Fruit fly (Drosophila melanogaster) whole organism, embryonic: ENCODE results near the gene Myo31DF.

Source experiments
- CG12659 ChIP-seq: fragments of 200-800 bp; sonication (Bioruptor generic); optimal IDR thresholded peaks from 3 replicates; lab custom pipeline; 2017; ENCODE audit warnings: mild to moderate bottlenecking, missing biosample characterization, missing genetic modification reagents, missing genetic modification characterization
- CG13296 ChIP-seq: fragments of 200-800 bp; sonication (Bioruptor generic); optimal IDR thresholded peaks from 3 replicates; lab custom pipeline; 2018; ENCODE audit warnings: missing biosample characterization, mild to moderate bottlenecking, missing genetic modification characterization
- CG13424 ChIP-seq: fragments of 200-800 bp; sonication (Bioruptor generic); optimal IDR thresholded peaks from 2 replicates; lab custom pipeline; 2019; ENCODE audit warnings: missing biosample characterization, mild to moderate bottlenecking, missing genetic modification characterization, moderate library complexity
- CG14441 ChIP-seq: fragments of 200-800 bp; sonication (Bioruptor generic); IDR thresholded peaks from 2 replicates; pipeline ENCODE4 v1.3.6; 2022; ENCODE audit warnings: missing biosample characterization, missing genetic modification characterization
- CG14860 ChIP-seq: fragments of 200-800 bp; sonication (Bioruptor generic); IDR thresholded peaks from 3 replicates; pipeline ENCODE4 v1.3.6; 2022; ENCODE audit warnings: missing biosample characterization, missing genetic modification characterization; ENCODE audit not compliant: partially characterized antibody
- CG17328 ChIP-seq: fragments of 200-800 bp; sonication (Bioruptor generic); IDR thresholded peaks from 2 replicates; pipeline ENCODE4 v1.3.6; 2022; ENCODE audit warnings: missing biosample characterization, missing genetic modification characterization
- CG2202 ChIP-seq: fragments of 200-800 bp; sonication (Bioruptor generic); optimal IDR thresholded peaks from 2 replicates; lab custom pipeline; 2018; ENCODE audit warnings: missing biosample characterization, mild to moderate bottlenecking, missing genetic modification characterization
- CG32772 ChIP-seq: fragments of 200-800 bp; sonication (Bioruptor generic); IDR thresholded peaks from 2 replicates; pipeline ENCODE4 v1.3.6; 2022; ENCODE audit warnings: missing biosample characterization, missing genetic modification characterization
- CG6689 ChIP-seq: fragments of 200-800 bp; sonication (Bioruptor generic); IDR thresholded peaks from 2 replicates; pipeline ENCODE4 v1.3.6; 2022; ENCODE audit warnings: missing biosample characterization, missing genetic modification characterization
- CG9797 ChIP-seq: fragments of 200-800 bp; sonication (Bioruptor generic); optimal IDR thresholded peaks from 3 replicates; lab custom pipeline; 2018; ENCODE audit warnings: missing biosample characterization, mild to moderate bottlenecking, missing genetic modification characterization
- Drgx ChIP-seq: fragments of 200-800 bp; sonication (Bioruptor generic); IDR thresholded peaks from 2 replicates; pipeline ENCODE4 v1.3.6; 2022; ENCODE audit warnings: missing biosample characterization, missing genetic modification characterization
- Ets65A ChIP-seq: fragments of 200-800 bp; sonication (Bioruptor generic); peaks from one replicate; lab custom pipeline; 2016; ENCODE audit warnings: missing biosample characterization, missing genetic modification characterization
- HLH54F ChIP-seq: fragments of 200-800 bp; sonication (Bioruptor generic); optimal IDR thresholded peaks from 3 replicates; lab custom pipeline; 2016; ENCODE audit warnings: missing biosample characterization, missing genetic modification characterization
- Hey ChIP-seq: fragments of 200-800 bp; sonication (Bioruptor generic); optimal IDR thresholded peaks from 3 replicates; lab custom pipeline; 2018; ENCODE audit warnings: missing biosample characterization, mild to moderate bottlenecking, missing genetic modification characterization
- Hr51 ChIP-seq, 2 experiments: fragments of 200-800 bp; sonication (Bioruptor generic); optimal IDR thresholded peaks; 2 replicates in 1 of 2; 3 replicates in 1 of 2; lab custom pipeline; 2016 to 2018; ENCODE audit warnings: missing biosample characterization in 2 of 2, missing genetic modification characterization in 2 of 2, mild to moderate bottlenecking in 1 of 2, moderate library complexity in 1 of 2
- Kr ChIP-seq: fragments of 200-800 bp; sonication (Bioruptor generic); optimal IDR thresholded peaks from 2 replicates; lab custom pipeline; 2017; ENCODE audit warnings: missing biosample characterization, mild to moderate bottlenecking, missing genetic modification characterization
- Lim3 ChIP-seq: fragments of 200-800 bp; sonication (Bioruptor generic); IDR thresholded peaks from 2 replicates; pipeline ENCODE4 v1.3.6; 2022; ENCODE audit warnings: missing biosample characterization, missing genetic modification characterization
- MESR4 ChIP-seq: fragments of 200-800 bp; sonication (Bioruptor generic); optimal IDR thresholded peaks from 2 replicates; lab custom pipeline; 2018; ENCODE audit warnings: missing biosample characterization, mild to moderate bottlenecking, missing genetic modification characterization, moderate library complexity
- Meics ChIP-seq: fragments of 200-800 bp; sonication (Bioruptor generic); optimal IDR thresholded peaks from 2 replicates; lab custom pipeline; 2017; ENCODE audit warnings: missing biosample characterization, mild to moderate bottlenecking, missing genetic modification characterization
- Pdp1 ChIP-seq, 2 experiments: fragments of 200-800 bp; sonication (Bioruptor generic); optimal IDR thresholded peaks; 3 replicates each; lab custom pipeline; 2016; ENCODE audit warnings: missing biosample characterization in 2 of 2, missing genetic modification characterization in 2 of 2, mild to moderate bottlenecking in 1 of 2, moderate library complexity in 1 of 2
- Poxn ChIP-seq: fragments of 200-800 bp; sonication (Bioruptor generic); IDR thresholded peaks from 2 replicates; pipeline ENCODE4 v1.3.6; 2022; ENCODE audit warnings: missing biosample characterization, missing genetic modification characterization
- Trl ChIP-seq, 3 experiments: fragments of >200 bp in 2 of 3; fragments of 200-800 bp in 1 of 3; sonication (Bioruptor generic) in 1 of 3; optimal IDR thresholded peaks; 2 replicates in 1 of 3; 3 replicates in 2 of 3; lab custom pipeline; 2016 to 2017; ENCODE audit warnings: missing biosample characterization in 1 of 3, missing genetic modification characterization in 1 of 3
- al ChIP-seq: fragments of 200-800 bp; sonication (Bioruptor generic); IDR thresholded peaks from 2 replicates; pipeline ENCODE4 v1.3.6; 2022; ENCODE audit warnings: missing biosample characterization, missing genetic modification characterization
- amos ChIP-seq: fragments of 200-800 bp; sonication (Bioruptor generic); IDR thresholded peaks from 2 replicates; pipeline ENCODE4 v1.3.6; 2022; ENCODE audit warnings: missing biosample characterization, missing genetic modification characterization; ENCODE audit not compliant: partially characterized antibody
- ap ChIP-seq: fragments of 200-800 bp; sonication (Bioruptor generic); IDR thresholded peaks from 2 replicates; pipeline ENCODE4 v1.3.6; 2022; ENCODE audit warnings: missing biosample characterization, missing genetic modification characterization
- ato ChIP-seq: fragments of 200-800 bp; sonication (Bioruptor generic); IDR thresholded peaks from 2 replicates; pipeline ENCODE4 v1.3.6; 2022; ENCODE audit warnings: missing biosample characterization, missing genetic modification characterization; ENCODE audit not compliant: partially characterized antibody
- bigmax ChIP-seq: fragments of 200-800 bp; sonication (Bioruptor generic); optimal IDR thresholded peaks from 2 replicates; lab custom pipeline; 2018; ENCODE audit warnings: missing biosample characterization, mild to moderate bottlenecking, missing genetic modification characterization
- hkb ChIP-seq, 2 experiments: fragments of 200-800 bp in 1 of 2; fragments of >200 bp in 1 of 2; sonication (Bioruptor generic) in 1 of 2; IDR thresholded peaks in 1 of 2; optimal IDR thresholded peaks in 1 of 2; 2 replicates each; pipeline versions ENCODE4 v1.3.6 to Lab custom; 2017 to 2022; ENCODE audit warnings: missing biosample characterization in 1 of 2, missing genetic modification characterization in 1 of 2
- ind ChIP-seq: fragments of 200-800 bp; sonication (Bioruptor generic); optimal IDR thresholded peaks from 3 replicates; lab custom pipeline; 2016; ENCODE audit warnings: missing biosample characterization, missing genetic modification characterization
- mirr ChIP-seq: fragments of 200-800 bp; sonication (Bioruptor generic); optimal IDR thresholded peaks from 3 replicates; lab custom pipeline; 2018; ENCODE audit warnings: missing biosample characterization, mild to moderate bottlenecking, missing genetic modification characterization
- nau ChIP-seq: fragments of 200-800 bp; sonication (Bioruptor generic); optimal IDR thresholded peaks from 3 replicates; lab custom pipeline; 2017; ENCODE audit warnings: missing biosample characterization, mild to moderate bottlenecking, missing genetic modification characterization, missing genetic modification reagents
- nmo ChIP-seq: fragments of 200-800 bp; sonication (Bioruptor generic); optimal IDR thresholded peaks from 2 replicates; lab custom pipeline; 2018; ENCODE audit warnings: missing biosample characterization, mild to moderate bottlenecking, missing genetic modification characterization, moderate library complexity
- nom ChIP-seq: fragments of 200-800 bp; sonication (Bioruptor generic); optimal IDR thresholded peaks from 2 replicates; lab custom pipeline; 2017; ENCODE audit warnings: missing biosample characterization, missing genetic modification characterization, mild to moderate bottlenecking, moderate library complexity, missing genetic modification reagents
- org-1 ChIP-seq: fragments of 200-800 bp; sonication (Bioruptor generic); optimal IDR thresholded peaks from 2 replicates; lab custom pipeline; 2017; ENCODE audit warnings: missing biosample characterization, missing genetic modification characterization
- prd ChIP-seq, 3 experiments: fragments of >200 bp in 2 of 3; fragments of 200-800 bp in 1 of 3; sonication (Bioruptor generic) in 1 of 3; optimal IDR thresholded peaks in 2 of 3; IDR thresholded peaks in 1 of 3; 2 replicates in 2 of 3; 3 replicates in 1 of 3; pipeline versions ENCODE4 v1.3.6 to Lab custom; 2017 to 2022; ENCODE audit warnings: missing biosample characterization in 1 of 3, missing genetic modification characterization in 1 of 3
- ro ChIP-seq: fragments of 200-800 bp; sonication (Bioruptor generic); IDR thresholded peaks from 2 replicates; pipeline ENCODE4 v1.3.6; 2022; ENCODE audit warnings: missing biosample characterization, missing genetic modification characterization
- sima ChIP-seq: fragments of 200-800 bp; sonication (Bioruptor generic); optimal IDR thresholded peaks from 2 replicates; lab custom pipeline; 2016; ENCODE audit warnings: missing biosample characterization, missing genetic modification characterization
- sisA ChIP-seq: fragments of 200-800 bp; sonication (Bioruptor generic); IDR thresholded peaks from 2 replicates; pipeline ENCODE4 v1.3.6; 2022; ENCODE audit warnings: missing biosample characterization, missing genetic modification characterization

Myo31DF gene

DNA sequence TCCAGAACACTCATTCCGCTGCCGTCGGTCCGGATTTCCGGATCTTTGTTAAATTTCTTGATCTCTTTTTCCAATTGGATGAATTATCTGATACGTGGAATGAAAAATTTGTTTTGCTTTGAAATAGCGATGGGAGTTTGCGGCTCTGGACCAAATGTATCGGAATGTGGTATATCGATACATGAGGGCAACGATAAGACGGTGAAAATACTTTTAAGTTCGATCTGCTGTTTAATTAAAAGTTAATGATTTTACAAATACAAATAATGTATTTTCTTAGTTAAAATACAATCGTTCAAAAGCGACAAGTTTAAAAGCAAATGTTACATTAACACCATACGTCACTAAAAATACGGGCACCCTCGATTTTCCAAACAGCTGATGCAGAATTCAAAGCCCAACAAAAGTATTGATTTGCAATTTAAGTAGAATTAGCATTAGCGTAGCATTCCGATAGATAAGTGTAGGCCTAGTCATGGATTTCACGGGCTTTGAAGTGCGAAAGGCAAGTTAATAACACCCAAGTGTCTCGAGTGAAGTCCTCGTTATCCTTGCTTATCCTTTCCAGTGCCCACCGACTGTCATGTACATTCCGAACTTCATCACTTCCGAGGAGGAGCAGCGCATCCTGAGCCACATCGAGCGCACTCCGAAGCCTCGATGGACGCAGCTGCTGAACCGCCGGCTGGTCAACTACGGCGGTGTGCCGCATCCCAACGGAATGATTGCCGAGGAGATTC, 17.9 kb downstream of the Myo31DF start, which contains the start of the genes Cog4 and CG6144 (continued):
- TF ChIP-seq Trl (optimal IDR thresholded peaks at IDR 0.05; lab: Kevin White, UChicago): no peak
- peak; percentile 62 for TF ChIP-seq Trl (GFP tag; optimal IDR thresholded peaks at IDR 0.05; lab: Kevin White, UChicago)
- no peak for TF ChIP-seq mirr (GFP tag; lab: Kevin White, UChicago)
- no peak for TF ChIP-seq Lim3 (GFP tag; lab: Robert Waterston, UW)
- TF ChIP-seq CG32772 (GFP tag; lab: Robert Waterston, UW): 0 out of 2 replicates have a peak, but pooled peaks have one; percentile 12
- no peak for TF ChIP-seq ind (GFP tag; lab: Kevin White, UChicago)
- TF ChIP-seq CG12659 (GFP tag; lab: Kevin White, UChicago): peak; percentile 44
- peak; percentile 77 for TF ChIP-seq amos (GFP tag; lab: Robert Waterston, UW)
- TF ChIP-seq Meics (GFP tag; lab: Kevin White, UChicago): no peak
- TF ChIP-seq CG9797 (GFP tag; lab: Kevin White, UChicago): peak; percentile 61
- no peak for TF ChIP-seq hkb (optimal IDR thresholded peaks at IDR 0.05; lab: Kevin White, UChicago)
- peak; percentile 49; the same call in 1 of the 2 replicates for TF ChIP-seq hkb (GFP tag; IDR thresholded peaks at IDR 0.05; lab: Robert Waterston, UW)
- TF ChIP-seq Pdp1 (GFP tag; optimal IDR thresholded peaks at IDR 0.05; lab: Kevin White, UChicago): peak in 1 of 2 experiments; percentile 22
- TF ChIP-seq Hr51 (GFP tag; optimal IDR thresholded peaks at IDR 0.05; lab: Kevin White, UChicago): no peak
- no peak for TF ChIP-seq org-1 (GFP tag; lab: Kevin White, UChicago)
- no peak for TF ChIP-seq bigmax
- TF ChIP-seq HLH54F (GFP tag; lab: Kevin White, UChicago): no peak
- TF ChIP-seq Kr (GFP tag; lab: Kevin White, UChicago): no peak
- peak; percentile 19; the same call in 1 of the 2 replicates for TF ChIP-seq CG14441 (GFP tag; lab: Robert Waterston, UW)
- TF ChIP-seq CG13424 (tag; lab: Kevin White, UChicago): peak; percentile 30
- 0 out of 2 replicates have a peak, but pooled peaks have one; percentile 17 for TF ChIP-seq al (GFP tag; lab: Robert Waterston, UW)
- TF ChIP-seq ato (GFP tag; lab: Robert Waterston, UW): peak; percentile 26; the same call in 1 of the 2 replicates
- no peak for TF ChIP-seq nau (GFP tag; lab: Kevin White, UChicago)
- TF ChIP-seq CG2202 (tag; lab: Kevin White, UChicago): no peak
- TF ChIP-seq prd (optimal IDR thresholded peaks at IDR 0.05; lab: Kevin White, UChicago): no peak
- peak; percentile 48; the same call in 2 of the 3 replicates for TF ChIP-seq prd (GFP tag; IDR thresholded peaks at IDR 0.05; lab: Robert Waterston, UW)
- peak; percentile 63 for TF ChIP-seq CG6689 (GFP tag; lab: Robert Waterston, UW)
- no peak for TF ChIP-seq nom (GFP tag; lab: Kevin White, UChicago)
- peak; percentile 21; the same call in 1 of the 2 replicates for TF ChIP-seq sisA
- 0 out of 2 replicates have a peak, but pooled peaks have one; percentile 5 for TF ChIP-seq ap
- no peak for TF ChIP-seq CG17328 (GFP tag; lab: Robert Waterston, UW)
- TF ChIP-seq Hey: no peak
- TF ChIP-seq MESR4 (GFP tag; lab: Kevin White, UChicago): peak; percentile 31
- peak; percentile 53; the same call in 2 of the 3 replicates for TF ChIP-seq CG14860 (GFP tag; lab: Robert Waterston, UW)
- no peak for TF ChIP-seq CG13296 (GFP tag; lab: Kevin White, UChicago)
- TF ChIP-seq ro (GFP tag; lab: Robert Waterston, UW): no peak
- no peak for TF ChIP-seq Poxn (GFP tag; lab: Robert Waterston, UW)
- TF ChIP-seq nmo (GFP tag; lab: Kevin White, UChicago): peak; percentile 83
- TF ChIP-seq Ets65A (GFP tag; lab: Kevin White, UChicago): no peak
- no peak for TF ChIP-seq sima (GFP tag; lab: Kevin White, UChicago)
- no peak for TF ChIP-seq Drgx (GFP tag; lab: Robert Waterston, UW)
